Worm (Caenorhabditis elegans): ENCODE results near the gene ada-2.

- TF ChIP-seq W03F9.2 (tag; optimal IDR thresholded peaks at IDR 0.05), result no peak
- no peak for TF ChIP-seq him-1 (tag; optimal IDR thresholded peaks at IDR 0.05)
- no peak for TF ChIP-seq dao-5 (tag; optimal IDR thresholded peaks at IDR 0.05)
Measured at ce11 chrII:7269783-7270182, 17.7 kb downstream of the ada-2 start.
